Worm (Caenorhabditis elegans) whole organism, young adult: ENCODE data around the gene E02C12.9.

Experiments used
- F37B4.10 ChIP-seq: fragments of 200-800 bp; sonication (Bioruptor generic); IDR thresholded peaks from 2 replicates; pipeline ENCODE4 v1.3.6; 2022; ENCODE audit warnings: missing genetic modification characterization, missing compliant biosample characterization
- T26A5.8 ChIP-seq: sonication (generic microtip); optimal IDR thresholded peaks from 2 replicates; lab custom pipeline; 2016; ENCODE audit warnings: missing genetic modification characterization, missing compliant biosample characterization
- Y95B8A.8 ChIP-seq: fragments of 200-800 bp; sonication (Bioruptor generic); IDR thresholded peaks from 2 replicates; pipeline ENCODE4 v1.3.6; 2022; ENCODE audit warnings: missing genetic modification reagents, missing genetic modification characterization, missing compliant biosample characterization
- akir-1 ChIP-seq: fragments of 200-800 bp; sonication (Bioruptor generic); optimal IDR thresholded peaks from 2 replicates; lab custom pipeline; 2018; ENCODE audit warnings: mild to moderate bottlenecking, missing genetic modification characterization, moderate library complexity, missing compliant biosample characterization
- atf-7 ChIP-seq: sonication (generic microtip); optimal IDR thresholded peaks from 2 replicates; lab custom pipeline; 2017; ENCODE audit warnings: mild to moderate bottlenecking, missing genetic modification characterization, missing compliant biosample characterization
- attf-3 ChIP-seq: fragments of 200-800 bp; sonication (Bioruptor generic); conservative IDR thresholded peaks from 2 replicates; pipeline ENCODE4 v1.3.6; 2022; ENCODE audit warnings: missing genetic modification reagents, missing genetic modification characterization, missing compliant biosample characterization
- bed-2 ChIP-seq: fragments of 200-800 bp; sonication (Bioruptor generic); IDR thresholded peaks from 2 replicates; pipeline ENCODE4 v1.3.6; 2022; ENCODE audit warnings: missing genetic modification reagents, missing genetic modification characterization, missing compliant biosample characterization
- cebp-1 ChIP-seq, 2 experiments: fragments of 200-800 bp in 1 of 2; sonication (Bioruptor generic) in 1 of 2; sonication (generic microtip) in 1 of 2; IDR thresholded peaks in 1 of 2; optimal IDR thresholded peaks in 1 of 2; 2 replicates each; pipeline versions ENCODE4 v1.3.6 to Lab custom; 2017 to 2022; ENCODE audit warnings: missing compliant biosample characterization in 2 of 2, missing genetic modification characterization in 2 of 2, mild to moderate bottlenecking in 1 of 2, missing genetic modification reagents in 1 of 2, moderate library complexity in 1 of 2
- ceh-27 ChIP-seq: fragments of 200-800 bp; sonication (Bioruptor generic); optimal IDR thresholded peaks from 2 replicates; lab custom pipeline; 2018; ENCODE audit warnings: mild to moderate bottlenecking, missing genetic modification characterization, moderate library complexity, missing compliant biosample characterization
- ceh-58 ChIP-seq: fragments of 200-800 bp; sonication (Bioruptor generic); IDR thresholded peaks from 2 replicates; pipeline ENCODE4 v1.3.6; 2022; ENCODE audit warnings: missing genetic modification characterization, missing compliant biosample characterization
- die-1 ChIP-seq: sonication (generic microtip); optimal IDR thresholded peaks from 2 replicates; lab custom pipeline; 2016; ENCODE audit warnings: missing genotype, mild to moderate bottlenecking, missing genetic modification characterization, missing compliant biosample characterization
- egl-44 ChIP-seq: fragments of 200-800 bp; sonication (Bioruptor generic); IDR thresholded peaks from 2 replicates; pipeline ENCODE4 v1.3.6; 2022; ENCODE audit warnings: missing genetic modification reagents, missing genetic modification characterization, missing compliant biosample characterization
- fkh-3 ChIP-seq: sonication (generic microtip); optimal IDR thresholded peaks from 2 replicates; lab custom pipeline; 2016; ENCODE audit warnings: mild to moderate bottlenecking, missing genetic modification characterization, missing compliant biosample characterization
- lin-26 ChIP-seq: fragments of 200-800 bp; sonication (Bioruptor generic); IDR thresholded peaks from 2 replicates; pipeline ENCODE4 v1.3.6; 2022; ENCODE audit warnings: missing genetic modification reagents, missing genetic modification characterization, missing compliant biosample characterization
- lir-1 ChIP-seq: fragments of 200-800 bp; sonication (Bioruptor generic); conservative IDR thresholded peaks from 2 replicates; pipeline ENCODE4 v1.3.6; 2022; ENCODE audit warnings: missing genetic modification reagents, missing genetic modification characterization, missing compliant biosample characterization
- lsy-27 ChIP-seq: sonication (generic microtip); optimal IDR thresholded peaks from 2 replicates; lab custom pipeline; 2017; ENCODE audit warnings: missing genetic modification characterization, mild to moderate bottlenecking, missing compliant biosample characterization, antibody characterized with exemption, missing genotype, borderline replicate concordance; ENCODE audit not compliant: insufficient read depth
- madf-3 ChIP-seq: fragments of 200-800 bp; sonication (Bioruptor generic); IDR thresholded peaks from 2 replicates; pipeline ENCODE4 v1.3.6; 2022; ENCODE audit warnings: missing genetic modification reagents, missing genetic modification characterization, missing compliant biosample characterization
- nfya-2 ChIP-seq: fragments of 200-800 bp; sonication (Bioruptor generic); IDR thresholded peaks from 2 replicates; pipeline ENCODE4 v1.3.6; 2022; ENCODE audit warnings: missing genetic modification reagents, missing genetic modification characterization, missing compliant biosample characterization
- nhr-80 ChIP-seq: sonication (generic microtip); optimal IDR thresholded peaks from 2 replicates; lab custom pipeline; 2016; ENCODE audit warnings: missing genetic modification characterization, missing compliant biosample characterization
- nhr-90 ChIP-seq: sonication (generic microtip); optimal IDR thresholded peaks from 2 replicates; lab custom pipeline; 2016; ENCODE audit warnings: missing genotype, mild to moderate bottlenecking, missing genetic modification characterization, missing compliant biosample characterization
- repo-1 ChIP-seq: sonication (generic microtip); optimal IDR thresholded peaks from 2 replicates; lab custom pipeline; 2017; ENCODE audit warnings: mild to moderate bottlenecking, missing genetic modification characterization, missing compliant biosample characterization
- snpc-3.4 ChIP-seq: sonication (generic microtip); optimal IDR thresholded peaks from 2 replicates; lab custom pipeline; 2017; ENCODE audit warnings: missing genetic modification characterization, mild to moderate bottlenecking, missing compliant biosample characterization, antibody characterized with exemption, moderate library complexity, missing genotype, missing genetic modification reagents
- snpc-4 ChIP-seq, 5 experiments: fragments of 150-350 bp in 1 of 5; sonication (generic microtip) in 4 of 5; optimal IDR thresholded peaks; 2 replicates each; lab custom pipeline; 2014 to 2018; ENCODE audit warnings: missing genetic modification characterization in 5 of 5, missing biosample characterization in 3 of 5, antibody characterized with exemption in 2 of 5, mild to moderate bottlenecking in 2 of 5, missing compliant biosample characterization in 2 of 5, missing genotype in 2 of 5, moderate library complexity in 2 of 5, missing genetic modification reagents in 1 of 5
- unc-62 ChIP-seq: fragments of 150-350 bp; optimal IDR thresholded peaks from 2 replicates; lab custom pipeline; 2014; ENCODE audit warnings: missing biosample characterization, missing genetic modification reagents, missing genetic modification characterization
- xnd-1 ChIP-seq: sonication (generic microtip); optimal IDR thresholded peaks from 2 replicates; lab custom pipeline; 2016; ENCODE audit warnings: missing genotype, missing genetic modification reagents, missing genetic modification characterization, missing compliant biosample characterization
- zim-3 ChIP-seq: sonication (generic microtip); optimal IDR thresholded peaks from 2 replicates; lab custom pipeline; 2017; ENCODE audit warnings: mild to moderate bottlenecking, missing genetic modification characterization, moderate library complexity, missing compliant biosample characterization
- ztf-25 ChIP-seq: fragments of 200-800 bp; sonication (Bioruptor generic); IDR thresholded peaks from 2 replicates; pipeline ENCODE4 v1.3.6; 2022; ENCODE audit warnings: missing genetic modification reagents, missing genetic modification characterization, missing compliant biosample characterization
- ztf-3 ChIP-seq: fragments of 200-800 bp; sonication (Bioruptor generic); optimal IDR thresholded peaks from 2 replicates; lab custom pipeline; 2018; ENCODE audit warnings: mild to moderate bottlenecking, missing genetic modification characterization, missing compliant biosample characterization

The E02C12.9 gene

DNA sequence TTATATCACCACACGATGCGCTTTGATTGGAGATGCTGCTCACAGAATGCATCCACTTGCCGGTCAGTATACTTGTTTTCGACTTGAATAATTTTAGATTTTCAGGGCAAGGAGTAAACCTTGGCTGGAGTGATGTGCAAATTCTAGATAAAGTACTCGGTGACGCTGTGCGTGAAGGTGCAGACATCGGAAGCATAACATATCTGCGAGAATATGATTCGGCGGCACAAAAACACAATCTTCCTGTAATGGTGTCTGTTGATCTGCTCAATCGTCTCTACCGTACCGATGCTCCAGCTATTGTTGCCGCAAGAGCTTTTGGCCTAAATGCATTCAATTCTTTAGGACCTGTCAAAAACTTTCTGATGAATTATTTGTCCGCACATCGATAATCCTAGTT is 36.8 kb downstream of the E02C12.9 start (continued):
- TF ChIP-seq madf-3 (0 out of 2 replicates have a peak, but pooled peaks have one; percentile 7), lir-1 (GFP tag; lab: Robert Waterston, UW) (peak; percentile 41; the same call in 1 of the 2 replicates), T26A5.8 (tag; lab: Kevin White, UChicago) (no peak), zim-3 (tag; lab: Kevin White, UChicago) (peak; percentile 34), ceh-58 (GFP tag; lab: Robert Waterston, UW) (0 out of 2 replicates have a peak, but pooled peaks have one; percentile 1), Y95B8A.8 (GFP tag; lab: Robert Waterston, UW) (no peak), cebp-1 (GFP tag; IDR thresholded peaks at IDR 0.05; lab: Robert Waterston, UW) (0 out of 2 replicates have a peak, but pooled peaks have one; percentile 22), cebp-1 (tag; optimal IDR thresholded peaks at IDR 0.05; lab: Kevin White, UChicago) (peak; percentile 58), atf-7 (tag; lab: Kevin White, UChicago) (peak; percentile 9), die-1 (no peak), xnd-1 (tag; lab: Kevin White, UChicago) (no peak), F37B4.10 (GFP tag; lab: Robert Waterston, UW) (0 out of 2 replicates have a peak, but pooled peaks have one; percentile 80), akir-1 (GFP tag; lab: Kevin White, UChicago) (no peak), repo-1 (tag; lab: Kevin White, UChicago) (peak; percentile 83)
- TF ChIP-seq, all 124 proteins: peak for 29

DNA sequence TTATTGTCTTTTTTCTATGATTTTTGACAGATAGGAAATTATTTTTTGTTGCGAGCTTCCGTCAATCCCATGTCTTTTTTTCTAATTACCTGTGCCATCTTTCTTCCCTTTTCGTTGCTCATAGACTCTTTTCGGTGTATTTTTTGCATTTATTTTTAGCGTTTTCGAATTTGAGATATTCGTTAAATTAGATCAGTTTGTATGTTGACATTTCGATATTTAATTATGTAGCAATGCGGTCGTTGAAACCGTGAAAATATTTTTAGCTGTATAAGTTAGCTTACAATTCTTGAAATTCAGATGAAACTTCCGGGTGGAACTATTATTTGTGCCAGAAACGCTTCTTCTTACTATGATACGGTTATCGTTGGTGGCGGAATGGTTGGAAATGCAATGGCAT is 38.8 kb downstream of the E02C12.9 start, which contains the start of gene coq-6:
TSS of gene coq-6 (plus strand) at position 301 of the 400 bp plus-strand sequence.
- TF ChIP-seq snpc-3.4 (tag; lab: Kevin White, UChicago) (no peak), attf-3 (GFP tag; lab: Robert Waterston, UW) (no peak), cebp-1 (GFP tag; IDR thresholded peaks at IDR 0.05; lab: Robert Waterston, UW) (no peak), cebp-1 (tag; optimal IDR thresholded peaks at IDR 0.05; lab: Kevin White, UChicago) (peak; percentile 1), bed-2 (GFP tag; lab: Robert Waterston, UW) (no peak), lsy-27 (tag; lab: Kevin White, UChicago) (no peak)

ce11 chrV:9334216-9334615 is 41.1 kb downstream of the E02C12.9 start, which contains the start of gene ucp-4:
Gene ucp-4 (plus strand): TSS chrV:9334298.
- no peak for TF ChIP-seq fkh-3 (tag; lab: Kevin White, UChicago)
- peak; percentile 76 for TF ChIP-seq attf-3 (GFP tag; lab: Robert Waterston, UW)
- no peak for TF ChIP-seq die-1
- TF ChIP-seq ceh-27, result no peak
- no peak for TF ChIP-seq ztf-25 (GFP tag; lab: Robert Waterston, UW)
- TF ChIP-seq nhr-90 (tag; lab: Kevin White, UChicago), result no peak
- TF ChIP-seq nhr-80 (tag; lab: Kevin White, UChicago), result peak; percentile 72
- peak; percentile 30; the same call in 1 of the 2 replicates for TF ChIP-seq egl-44 (GFP tag; lab: Robert Waterston, UW)
- TF ChIP-seq snpc-4 (GFP tag; optimal IDR thresholded peaks at IDR 0.05; lab: Kevin White, UChicago), result no peak
- TF ChIP-seq snpc-4 (tag; optimal IDR thresholded peaks at IDR 0.05; lab: Kevin White, UChicago), result peak in 1 of 4 experiments; percentile 33
- TF ChIP-seq unc-62 (GFP tag; lab: Kevin White, UChicago), result peak; percentile 75
- TF ChIP-seq atf-7 (tag; lab: Kevin White, UChicago), result peak; percentile 4

DNA sequence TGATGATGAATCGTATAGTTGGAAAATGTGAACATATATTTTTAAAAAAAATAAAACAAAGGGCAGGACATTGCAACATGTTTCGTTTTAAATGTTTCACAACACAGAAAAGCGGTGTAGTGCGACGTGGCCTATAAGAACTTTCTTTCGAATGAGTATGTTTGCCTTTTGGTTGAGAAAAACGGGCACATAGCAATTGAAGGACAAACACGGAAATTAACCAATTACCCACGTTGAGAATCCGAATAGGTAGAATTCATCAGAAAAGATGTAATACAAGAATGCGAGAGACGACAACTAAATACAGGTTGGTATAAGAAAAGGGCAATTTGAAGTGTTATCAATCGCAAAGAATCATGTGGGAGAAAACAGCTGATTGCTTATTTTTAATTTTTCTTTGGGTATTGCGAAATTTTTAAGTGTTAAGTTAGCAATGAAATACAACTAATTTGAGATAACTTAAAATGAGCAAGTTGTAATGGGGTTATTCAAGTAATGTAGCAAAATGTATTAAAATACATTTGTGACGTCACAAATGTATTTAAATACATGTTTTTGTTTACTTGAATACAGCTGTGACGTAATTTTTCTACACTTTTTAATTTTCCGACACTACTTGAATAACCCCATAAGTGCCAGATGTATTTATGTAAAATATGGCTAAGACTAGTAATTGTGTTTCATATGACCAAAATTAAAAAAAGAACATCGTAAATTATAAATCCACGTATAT is 41.8 kb downstream of the E02C12.9 start, which contains the start of gene acl-14:
TSS of gene acl-14 (minus strand) at position 316 of the 733 bp plus-strand sequence.
- TF ChIP-seq nfya-2, result no peak
- TF ChIP-seq ztf-3 (GFP tag; lab: Kevin White, UChicago), result no peak
- TF ChIP-seq fkh-3 (tag; lab: Kevin White, UChicago), result no peak
- TF ChIP-seq lin-26 (GFP tag; lab: Robert Waterston, UW), result 0 out of 2 replicates have a peak, but pooled peaks have one; percentile 15
- peak; percentile 96 for TF ChIP-seq cebp-1 (GFP tag; IDR thresholded peaks at IDR 0.05; lab: Robert Waterston, UW)
- peak; percentile 97 for TF ChIP-seq cebp-1 (tag; optimal IDR thresholded peaks at IDR 0.05; lab: Kevin White, UChicago)
